Fruit fly (Drosophila melanogaster): ENCODE data around the gene chp.

chp gene

dm6 chr3R:31254808-31255207, 44.3 kb upstream of the chp start, which contains the start of the genes CG1750 and spn-F:
Gene CG1750 (minus strand): TSS chr3R:31254900.
Gene spn-F (plus strand): TSS chr3R:31255127.
- TF ChIP-seq Hmr (GFP tag; optimal IDR thresholded peaks at IDR 0.05) (no peak), CG12659 (GFP tag; optimal IDR thresholded peaks at IDR 0.05) (peak; percentile 30), nmo (GFP tag; optimal IDR thresholded peaks at IDR 0.05) (peak; percentile 32), trem (tag; optimal IDR thresholded peaks at IDR 0.05) (peak; percentile 62), HmgZ (tag; optimal IDR thresholded peaks at IDR 0.05) (peak; percentile 39), CG14710 (tag; optimal IDR thresholded peaks at IDR 0.05) (peak; percentile 50), chinmo (GFP tag; IDR thresholded peaks at IDR 0.05; ENCODE audit: partially characterized antibody) (0 out of 4 replicates have a peak, but pooled peaks have one; percentile 60), unc-4 (GFP tag; IDR thresholded peaks at IDR 0.05; ENCODE audit: partially characterized antibody) (peak; percentile 74), sens (GFP tag) (peak; percentile 60), HLH4C (GFP tag; IDR thresholded peaks at IDR 0.05; ENCODE audit: partially characterized antibody) (0 out of 3 replicates have a peak, but pooled peaks have one; percentile 30), gsb-n (tag; optimal IDR thresholded peaks at IDR 0.05) (peak; percentile 54), CG9797 (GFP tag; optimal IDR thresholded peaks at IDR 0.05) (peak; percentile 75), lola (GFP tag; optimal IDR thresholded peaks at IDR 0.05) (peak in 1 of 3 experiments; percentile 1), CG16813 (GFP tag; IDR thresholded peaks at IDR 0.05; ENCODE audit: partially characterized antibody) (peak; percentile 59), CG11696 (GFP tag; IDR thresholded peaks at IDR 0.05) (no peak), CG12391 (tag; optimal IDR thresholded peaks at IDR 0.05) (no peak), CG12155 (GFP tag; optimal IDR thresholded peaks at IDR 0.05) (no peak), row (GFP tag; IDR thresholded peaks at IDR 0.05) (peak; percentile 75), sna (GFP tag; IDR thresholded peaks at IDR 0.05; ENCODE audit: partially characterized antibody) (peak; percentile 85), kah (GFP tag; optimal IDR thresholded peaks at IDR 0.05) (peak; percentile 2), gro (GFP tag; optimal IDR thresholded peaks at IDR 0.05) (peak; percentile 5), gfzf (GFP tag; optimal IDR thresholded peaks at IDR 0.05) (peak; percentile 81), CG3838 (GFP tag; optimal IDR thresholded peaks at IDR 0.05) (no peak), sug (tag; optimal IDR thresholded peaks at IDR 0.05) (peak; percentile 13), Hr78 (GFP tag; optimal IDR thresholded peaks at IDR 0.05) (peak in 1 of 2 experiments; percentile 0), CG15514 (GFP tag; optimal IDR thresholded peaks at IDR 0.05) (peak; percentile 23), CG14860 (GFP tag; IDR thresholded peaks at IDR 0.05; ENCODE audit: partially characterized antibody) (peak; percentile 49; the same call in 2 of the 3 replicates), Side (GFP tag; optimal IDR thresholded peaks at IDR 0.05) (no peak), Sry-δ (GFP tag; optimal IDR thresholded peaks at IDR 0.05) (peak; percentile 75), CG2129 (GFP tag; IDR thresholded peaks at IDR 0.05; ENCODE audit: partially characterized antibody) (peak; percentile 56; the same call in 1 of the 2 replicates), CG17361 (GFP tag; IDR thresholded peaks at IDR 0.05) (0 out of 3 replicates have a peak, but pooled peaks have one; percentile 19), CG9932 (GFP tag; IDR thresholded peaks at IDR 0.05) (no peak), CTCF (GFP tag; optimal IDR thresholded peaks at IDR 0.05) (peak; percentile 1), hbn (GFP tag; IDR thresholded peaks at IDR 0.05; ENCODE audit: partially characterized antibody) (peak; percentile 73), Max (GFP tag; optimal IDR thresholded peaks at IDR 0.05) (no peak), crp (GFP tag; optimal IDR thresholded peaks at IDR 0.05) (peak; percentile 81 to 95), Mrtf (GFP tag; IDR thresholded peaks at IDR 0.05) (no peak), CG7987 (GFP tag; optimal IDR thresholded peaks at IDR 0.05) (no peak), Dip2 (GFP tag; IDR thresholded peaks at IDR 0.05) (no peak), CG9437 (GFP tag; optimal IDR thresholded peaks at IDR 0.05) (peak; percentile 99), YL-1 (GFP tag; optimal IDR thresholded peaks at IDR 0.05) (peak; percentile 43), CG30403 (GFP tag; optimal IDR thresholded peaks at IDR 0.05) (no peak), CG13287 (GFP tag; IDR thresholded peaks at IDR 0.05; ENCODE audit: partially characterized antibody) (peak; percentile 82), scrt (GFP tag; optimal IDR thresholded peaks at IDR 0.05) (peak; percentile 91), CG11398 (GFP tag; optimal IDR thresholded peaks at IDR 0.05) (no peak), CG3995 (GFP tag; optimal IDR thresholded peaks at IDR 0.05) (peak; percentile 84), Elba2 (GFP tag; optimal IDR thresholded peaks at IDR 0.05) (peak; percentile 66), bigmax (GFP tag; optimal IDR thresholded peaks at IDR 0.05) (no peak), CG4617 (GFP tag; optimal IDR thresholded peaks at IDR 0.05; ENCODE audit: borderline replicate concordance) (peak; percentile 64)

All from whole organism, embryonic.